Fruit fly (Drosophila melanogaster) Kc167 (cell line): ENCODE data around the gene Eig71Ed.

ENCODE experiments used
- Myc ChIP-seq: fragments of >200 bp; optimal IDR thresholded peaks from 2 replicates; lab custom pipeline; 2017; ENCODE audit warnings: missing external identifiers
- Sin3A ChIP-seq: fragments of >200 bp; optimal IDR thresholded peaks from 2 replicates; lab custom pipeline; 2018; ENCODE audit warnings: missing external identifiers
- h ChIP-seq: fragments of >200 bp; optimal IDR thresholded peaks from 3 replicates; lab custom pipeline; 2018; ENCODE audit warnings: missing external identifiers
- insv ChIP-seq: fragments of >200 bp; optimal IDR thresholded peaks from 3 replicates; lab custom pipeline; 2018; ENCODE audit warnings: missing external identifiers
- psq ChIP-seq: fragments of >200 bp; optimal IDR thresholded peaks from 2 replicates; lab custom pipeline; 2017; ENCODE audit warnings: missing external identifiers
- ttk ChIP-seq: sonication (Bioruptor generic); optimal IDR thresholded peaks from 2 replicates; lab custom pipeline; 2017; ENCODE audit warnings: missing external identifiers

Gene Eig71Ed

DNA sequence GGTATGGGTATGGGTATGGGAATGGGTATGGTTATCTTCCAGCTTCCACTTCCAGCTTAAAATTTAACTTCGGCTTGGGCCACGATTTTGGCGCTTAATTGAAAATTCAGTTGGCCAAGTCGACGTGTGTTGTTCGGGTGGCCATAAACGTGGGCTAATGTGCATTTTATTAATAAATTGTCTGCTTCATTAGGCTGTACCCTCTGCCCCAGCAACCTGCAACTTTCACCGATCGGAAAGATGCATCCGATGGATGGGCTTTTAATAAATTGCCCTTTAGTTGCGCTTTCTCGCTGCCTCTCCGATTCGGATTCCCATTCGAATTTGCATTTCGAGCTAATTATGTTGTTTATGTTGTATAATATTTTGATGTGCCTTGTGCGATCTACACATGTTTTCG, 42.9 kb downstream of the Eig71Ed start:
- TF ChIP-seq Sin3A (lab: Kevin White, UChicago) (no peak), psq (lab: Kevin White, UChicago) (no peak), ttk (no peak), Myc (lab: Kevin White, UChicago) (no peak), h (lab: Kevin White, UChicago) (no peak), insv (no peak)

DNA sequence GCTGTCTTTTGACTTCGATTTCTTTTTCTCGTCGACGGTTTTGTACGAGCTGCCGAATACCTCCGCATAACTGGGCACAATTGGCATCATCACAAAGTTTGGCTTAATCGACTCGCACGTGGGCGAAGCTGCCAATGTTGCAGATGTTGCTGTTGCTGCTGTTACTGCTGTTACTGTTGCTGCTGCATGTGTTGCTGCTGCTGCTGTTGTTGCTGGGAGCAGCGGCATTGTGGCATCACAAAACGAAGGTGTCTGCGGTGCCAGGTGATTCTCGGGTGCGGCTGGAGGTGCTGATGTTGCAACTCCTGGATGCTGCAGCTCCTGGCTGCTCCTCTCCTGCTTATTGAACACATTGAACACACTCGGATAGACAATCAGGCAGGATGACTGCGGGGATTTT, 45.6 kb downstream of the Eig71Ed start:
- no peak for TF ChIP-seq Sin3A (lab: Kevin White, UChicago)
- no peak for TF ChIP-seq psq (lab: Kevin White, UChicago)
- no peak for TF ChIP-seq ttk
- TF ChIP-seq insv = no peak
- TF ChIP-seq h (lab: Kevin White, UChicago) = no peak
- TF ChIP-seq Myc (lab: Kevin White, UChicago) = no peak

DNA sequence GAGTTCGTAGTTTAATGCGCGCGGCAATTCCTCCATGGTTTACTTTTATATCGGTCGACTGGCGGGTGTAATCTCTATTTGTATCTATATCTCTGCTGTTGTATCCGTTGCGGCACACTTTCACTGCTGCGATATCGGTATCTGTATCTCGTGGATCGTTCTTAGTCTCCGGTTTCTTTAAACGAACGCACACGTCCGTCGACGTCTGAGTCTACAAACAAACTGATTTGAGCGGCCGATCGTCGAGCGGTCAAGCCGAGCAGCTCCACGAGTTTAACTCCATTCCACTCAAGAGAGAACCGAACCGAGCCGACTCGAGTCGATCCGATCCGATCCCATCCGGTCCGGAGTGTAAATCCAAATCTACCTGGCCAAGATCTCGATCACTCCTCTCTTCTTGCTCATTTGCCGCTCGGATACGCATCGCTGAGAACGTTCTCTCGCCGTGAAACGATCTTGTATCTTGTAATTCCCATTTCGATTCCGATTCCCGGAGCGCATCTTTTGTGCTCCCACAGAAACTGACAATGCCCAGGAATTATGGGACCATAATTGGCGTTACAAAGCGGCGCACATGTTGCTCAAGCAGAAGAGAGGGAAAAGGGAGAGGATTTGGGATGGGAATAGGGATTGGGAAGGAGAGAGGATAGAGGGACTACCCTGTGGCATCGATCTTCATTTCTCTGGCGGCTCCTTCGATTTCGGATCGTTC, 47.4 kb downstream of the Eig71Ed start, which contains the start of gene comm2:
TSS of gene comm2 (minus strand) at position 225 of the 712 bp plus-strand sequence.
- TF ChIP-seq Myc (lab: Kevin White, UChicago) (no peak), Sin3A (lab: Kevin White, UChicago) (no peak), ttk (no peak), insv (no peak), h (lab: Kevin White, UChicago) (no peak), psq (lab: Kevin White, UChicago) (no peak)

DNA sequence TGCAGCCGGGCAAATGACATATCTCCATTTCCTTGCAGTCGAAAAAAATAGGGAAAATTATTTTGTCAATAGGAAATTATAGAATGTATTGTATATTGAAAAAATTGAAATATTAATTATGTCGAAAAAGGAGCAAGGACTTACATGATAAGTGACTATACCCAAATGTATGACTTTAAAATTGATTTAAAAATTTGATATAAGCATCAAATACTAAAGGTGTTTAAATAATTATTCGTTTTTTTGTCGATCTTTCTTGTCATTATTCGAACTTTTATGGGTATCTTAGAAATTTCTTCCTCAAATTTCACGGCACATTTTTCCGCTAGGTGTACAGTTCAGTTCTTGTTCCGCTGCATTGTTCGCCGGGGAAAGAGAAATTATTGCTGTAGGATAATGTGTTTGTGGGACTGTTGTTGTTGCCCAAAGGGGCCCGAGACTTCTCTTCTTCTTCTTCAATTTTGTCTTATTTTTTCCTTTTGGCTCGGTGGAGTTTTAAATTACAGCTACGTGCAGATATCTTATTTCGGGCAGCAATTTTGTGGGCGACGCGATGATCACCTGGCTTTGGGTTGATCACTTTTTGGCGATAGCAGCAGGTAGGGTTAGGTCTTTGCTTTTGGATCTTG, 48.1 kb downstream of the Eig71Ed start:
- TF ChIP-seq Myc (lab: Kevin White, UChicago) (no peak), insv (no peak), h (lab: Kevin White, UChicago) (no peak), Sin3A (lab: Kevin White, UChicago) (no peak), ttk (no peak), psq (lab: Kevin White, UChicago) (no peak)

DNA sequence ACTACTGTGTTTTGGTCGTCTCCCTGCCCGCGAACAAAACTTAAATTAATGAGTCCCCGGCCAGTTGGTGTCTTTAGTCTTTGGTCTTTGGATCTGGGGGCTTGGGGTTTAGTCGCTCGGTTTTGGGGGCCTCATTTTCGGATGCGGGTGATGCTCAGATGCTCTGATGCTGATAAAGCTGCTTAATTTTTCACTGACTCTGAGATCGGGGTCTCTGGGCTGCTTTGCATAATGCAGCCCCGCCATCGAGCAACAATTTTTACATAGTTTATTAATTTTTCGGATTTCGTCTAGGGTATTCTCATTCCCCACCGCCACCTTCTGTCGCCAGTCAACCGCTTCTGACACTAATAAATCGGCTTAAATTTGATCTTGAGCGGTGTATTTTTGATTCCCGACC, 49.9 kb downstream of the Eig71Ed start:
- TF ChIP-seq Myc (lab: Kevin White, UChicago) (no peak), psq (lab: Kevin White, UChicago) (no peak), h (lab: Kevin White, UChicago) (no peak), Sin3A (lab: Kevin White, UChicago) (no peak), insv (no peak), ttk (no peak)
